3 fruit fly cellular contexts compared by ENCODE assay signal in genomic region chr3R:28860582-28860981, dm6.
TF ChIP-seq lines count a peak whose summit lies in the region.

No protein-coding gene starts in this region.

- TF ChIP-seq CTCF in whole organism, embryonic (GFP tag; optimal IDR thresholded peaks at IDR 0.05; lab: Kevin White, UChicago), result no peak

TF ChIP-seq in whole organism, embryonic, 481 proteins besides CTCF, POLR2A, EP300 and RAD21:
- TF ChIP-seq crol (GFP tag; IDR thresholded peaks at IDR 0.05; lab: Robert Waterston, UW) (0 out of 2 replicates have a peak, but pooled peaks have one; percentile 11), D (optimal IDR thresholded peaks at IDR 0.05; lab: Kevin White, UChicago) (peak; percentile 18), D (GFP tag; optimal IDR thresholded peaks at IDR 0.05; lab: Kevin White, UChicago) (no peak), abd-A (tag; optimal IDR thresholded peaks at IDR 0.05; lab: Kevin White, UChicago) (peak; percentile 28), CG34224 (GFP tag; IDR thresholded peaks at IDR 0.05; lab: Robert Waterston, UW; ENCODE audit: partially characterized antibody) (no peak), sens (GFP tag; lab: Kevin White, UChicago) (peak; percentile 5), dan (GFP tag; IDR thresholded peaks at IDR 0.05; lab: Robert Waterston, UW) (no peak), MTF-1 (GFP tag; optimal IDR thresholded peaks at IDR 0.05; lab: Kevin White, UChicago; ENCODE audit: borderline replicate concordance) (no peak), grn (GFP tag; optimal IDR thresholded peaks at IDR 0.05; lab: Kevin White, UChicago) (peak; percentile 51), sqz (GFP tag; optimal IDR thresholded peaks at IDR 0.05; lab: Kevin White, UChicago) (peak; percentile 9), Med (GFP tag; lab: Kevin White, UChicago) (peak; percentile 46), CG32767 (GFP tag; IDR thresholded peaks at IDR 0.05; lab: Robert Waterston, UW) (no peak), gsb-n (tag; optimal IDR thresholded peaks at IDR 0.05; lab: Kevin White, UChicago) (no peak), CG7745 (tag; optimal IDR thresholded peaks at IDR 0.05; lab: Kevin White, UChicago) (peak; percentile 70), CG2199 (GFP tag; IDR thresholded peaks at IDR 0.05; lab: Robert Waterston, UW) (peak; percentile 53; the same call in 1 of the 3 replicates), CG15479 (GFP tag; optimal IDR thresholded peaks at IDR 0.05; lab: Kevin White, UChicago) (peak; percentile 9), CG6683 (GFP tag; optimal IDR thresholded peaks at IDR 0.05; lab: Kevin White, UChicago) (no peak)

TF ChIP-seq in whole organism, prepupa, 60 proteins besides CTCF, POLR2A, EP300 and RAD21:
- TF ChIP-seq dsx (GFP tag; optimal IDR thresholded peaks at IDR 0.05; lab: Kevin White, UChicago; ENCODE audit: poor library complexity, severe bottlenecking) (peak; percentile 12), OdsH (GFP tag; optimal IDR thresholded peaks at IDR 0.05; lab: Kevin White, UChicago) (no peak), Sox14 (GFP tag; optimal IDR thresholded peaks at IDR 0.05; lab: Kevin White, UChicago) (no peak), fkh (GFP tag; optimal IDR thresholded peaks at IDR 0.05; lab: Kevin White, UChicago) (peak; percentile 46), CG32006 (GFP tag; optimal IDR thresholded peaks at IDR 0.05; lab: Kevin White, UChicago) (no peak), Gug (GFP tag; IDR thresholded peaks at IDR 0.05; lab: Robert Waterston, UW) (no peak), Eip78C (GFP tag; lab: Kevin White, UChicago) (no peak), CG11294 (GFP tag; IDR thresholded peaks at IDR 0.05; lab: Robert Waterston, UW) (no peak)

TF ChIP-seq in whole organism, pupa, 21 proteins besides CTCF, POLR2A, EP300 and RAD21:
- TF ChIP-seq Pif1B (GFP tag; optimal IDR thresholded peaks at IDR 0.05; lab: Kevin White, UChicago) (no peak), EcR (GFP tag; optimal IDR thresholded peaks at IDR 0.05; lab: Kevin White, UChicago) (peak; percentile 42)
